Fruit fly (Drosophila melanogaster) whole organism, adult: ENCODE measurements around the gene Cht7.

Source experiments
- CG1620 ChIP-seq: fragments of 200-800 bp; sonication (Bioruptor generic); optimal IDR thresholded peaks from 2 replicates; lab custom pipeline; 2016; ENCODE audit warnings: missing biosample characterization, missing genetic modification characterization
- CG33017 ChIP-seq: fragments of 200-800 bp; sonication (Bioruptor generic); optimal IDR thresholded peaks from 2 replicates; lab custom pipeline; 2018; ENCODE audit warnings: missing biosample characterization, mild to moderate bottlenecking, missing genetic modification characterization, moderate library complexity
- bab1 ChIP-seq: fragments of 200-800 bp; sonication (Bioruptor generic); optimal IDR thresholded peaks from 3 replicates; lab custom pipeline; 2019; ENCODE audit warnings: missing biosample characterization, mild to moderate bottlenecking, missing genetic modification characterization, moderate library complexity

- TF ChIP-seq CG1620 (no peak), bab1 (no peak), CG33017 (tag; lab: Kevin White, UChicago) (no peak)
These were observed 27.6 kb downstream of the Cht7 start for dm6 chr3L:3079156-3079495.
